Worm (Caenorhabditis elegans) whole organism, L3 larva: Measurements from ENCODE around the gene F07E5.8.

ENCODE experiments used
- egl-27 ChIP-seq: sonication (generic microtip); optimal IDR thresholded peaks from 4 replicates; lab custom pipeline; 2017; ENCODE audit warnings: missing biosample characterization, missing genetic modification reagents, missing genetic modification characterization
- fos-1 ChIP-seq: fragments of 150-350 bp; optimal IDR thresholded peaks from 2 replicates; lab custom pipeline; 2014; ENCODE audit warnings: missing biosample characterization, missing genetic modification characterization
- jun-1 ChIP-seq: fragments of 150-350 bp; optimal IDR thresholded peaks from 2 replicates; lab custom pipeline; 2014; ENCODE audit warnings: missing biosample characterization, missing genetic modification reagents, missing genetic modification characterization
- lin-15B ChIP-seq: fragments of 150-350 bp; optimal IDR thresholded peaks from 2 replicates; lab custom pipeline; 2014; ENCODE audit warnings: missing biosample characterization, missing genetic modification characterization
- lin-39 ChIP-seq: fragments of 150-350 bp; optimal IDR thresholded peaks from 2 replicates; lab custom pipeline; 2018; ENCODE audit warnings: missing biosample characterization, missing genetic modification reagents, missing genetic modification characterization
- nhr-12 ChIP-seq: fragments of 150-350 bp; optimal IDR thresholded peaks from 2 replicates; lab custom pipeline; 2014; ENCODE audit warnings: missing biosample characterization, missing genetic modification characterization
- nhr-25 ChIP-seq: sonication (generic microtip); optimal IDR thresholded peaks from 2 replicates; lab custom pipeline; 2017; ENCODE audit warnings: missing biosample characterization, missing genetic modification characterization
- nhr-77 ChIP-seq: fragments of 150-350 bp; optimal IDR thresholded peaks from 2 replicates; lab custom pipeline; 2014; ENCODE audit warnings: missing biosample characterization, missing genetic modification characterization
- tbx-2 ChIP-seq: sonication (generic microtip); optimal IDR thresholded peaks from 2 replicates; lab custom pipeline; 2016; ENCODE audit warnings: mild to moderate bottlenecking, missing genetic modification characterization, missing compliant biosample characterization
- unc-62 ChIP-seq: fragments of 150-350 bp; sonication (generic microtip); optimal IDR thresholded peaks from 4 replicates; lab custom pipeline; 2014; ENCODE audit warnings: missing biosample characterization, missing genetic modification reagents, missing genetic modification characterization

DNA sequence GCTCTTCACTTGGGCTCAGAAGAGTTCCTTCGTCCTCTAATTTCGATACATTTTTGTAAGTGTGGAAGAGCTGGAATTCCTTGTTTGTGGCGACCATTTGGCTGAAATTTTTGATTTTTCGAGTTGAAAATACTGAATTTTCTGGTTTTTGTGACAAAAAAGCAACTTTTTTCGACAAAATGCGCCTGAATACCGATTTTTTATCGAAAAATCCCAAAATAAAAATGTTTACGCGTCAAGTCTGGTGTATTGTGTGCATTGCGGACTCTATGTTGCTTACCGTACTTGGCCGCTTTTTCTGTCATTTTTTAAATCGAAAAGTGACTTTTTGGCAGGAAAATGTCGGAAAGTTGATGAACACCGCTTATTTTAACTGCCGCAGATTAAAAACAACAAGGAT is 45.0 kb downstream of the F07E5.8 start, which contains the start of gene bath-3:
- TF ChIP-seq nhr-25 (tag; lab: Kevin White, UChicago) (no peak), lin-15B (tag; lab: Kevin White, UChicago) (no peak), nhr-12 (no peak), egl-27 (tag; lab: Kevin White, UChicago) (no peak), lin-39 (tag; lab: Kevin White, UChicago) (no peak), tbx-2 (tag; lab: Kevin White, UChicago) (no peak), unc-62 (no peak), nhr-77 (tag; lab: Kevin White, UChicago) (no peak), jun-1 (tag; lab: Kevin White, UChicago) (no peak), fos-1 (tag; lab: Kevin White, UChicago) (no peak)
